2 fruit fly cellular contexts compared by ENCODE assay signal in genomic region chrX:11326213-11326731, dm6.
TF ChIP-seq lines count a peak whose summit lies in the region.

No protein-coding gene starts in this region.

TF ChIP-seq in whole organism, embryonic, 481 proteins besides CTCF, POLR2A, EP300 and RAD21 (continued from another document and continues in another):
- TF ChIP-seq CG10979 (tag; optimal IDR thresholded peaks at IDR 0.05; lab: Kevin White, UChicago) = peak; percentile 69
- TF ChIP-seq CG17186 (GFP tag; optimal IDR thresholded peaks at IDR 0.05; lab: Kevin White, UChicago) = peak; percentile 38
- TF ChIP-seq CG6654 (GFP tag; optimal IDR thresholded peaks at IDR 0.05; lab: Kevin White, UChicago) = peak; percentile 55
- TF ChIP-seq scrt (GFP tag; optimal IDR thresholded peaks at IDR 0.05; lab: Kevin White, UChicago) = peak; percentile 56
- TF ChIP-seq CG4854 (GFP tag; optimal IDR thresholded peaks at IDR 0.05; lab: Kevin White, UChicago) = peak; percentile 23
- TF ChIP-seq stc (GFP tag; IDR thresholded peaks at IDR 0.05; lab: Robert Waterston, UW) = peak; percentile 67
- TF ChIP-seq chinmo (GFP tag; IDR thresholded peaks at IDR 0.05; lab: Robert Waterston, UW; ENCODE audit: partially characterized antibody) = peak; percentile 93
- peak; percentile 47 for TF ChIP-seq Rx (GFP tag; IDR thresholded peaks at IDR 0.05; lab: Robert Waterston, UW)
- peak; percentile 66 for TF ChIP-seq tio (GFP tag; optimal IDR thresholded peaks at IDR 0.05; lab: Kevin White, UChicago)
- TF ChIP-seq ewg (GFP tag; optimal IDR thresholded peaks at IDR 0.05; lab: Kevin White, UChicago) = peak; percentile 62
- no peak for TF ChIP-seq CkIIα-i1 (GFP tag; IDR thresholded peaks at IDR 0.05; lab: Robert Waterston, UW)
- peak; percentile 56 for TF ChIP-seq CG9215 (GFP tag; IDR thresholded peaks at IDR 0.05; lab: Robert Waterston, UW)
- TF ChIP-seq CG15073 (GFP tag; optimal IDR thresholded peaks at IDR 0.05; lab: Kevin White, UChicago) = no peak
- TF ChIP-seq org-1 (GFP tag; optimal IDR thresholded peaks at IDR 0.05; lab: Kevin White, UChicago) = peak; percentile 67
- no peak for TF ChIP-seq hb (GFP tag; IDR thresholded peaks at IDR 0.05; lab: Robert Waterston, UW; ENCODE audit: partially characterized antibody)
- TF ChIP-seq HLHmδ (GFP tag; optimal IDR thresholded peaks at IDR 0.05; lab: Kevin White, UChicago) = no peak
- TF ChIP-seq Fer2 (tag; optimal IDR thresholded peaks at IDR 0.05; lab: Kevin White, UChicago) = peak; percentile 4
- peak; percentile 66 for TF ChIP-seq CG12155 (GFP tag; optimal IDR thresholded peaks at IDR 0.05; lab: Kevin White, UChicago)
- TF ChIP-seq CG4730 (GFP tag; IDR thresholded peaks at IDR 0.05; lab: Robert Waterston, UW) = no peak
- TF ChIP-seq slbo (GFP tag; IDR thresholded peaks at IDR 0.05; lab: Robert Waterston, UW) = no peak; the same call in none of the 2 replicates
- no peak for TF ChIP-seq HLH4C (GFP tag; IDR thresholded peaks at IDR 0.05; lab: Robert Waterston, UW; ENCODE audit: partially characterized antibody)
- no peak for TF ChIP-seq Dfd (GFP tag; optimal IDR thresholded peaks at IDR 0.05; lab: Kevin White, UChicago)
- TF ChIP-seq bbx (GFP tag; IDR thresholded peaks at IDR 0.05; lab: Robert Waterston, UW; ENCODE audit: partially characterized antibody) = no peak
- TF ChIP-seq Hey (tag; optimal IDR thresholded peaks at IDR 0.05; lab: Kevin White, UChicago) = no peak
- TF ChIP-seq Doc3 (GFP tag; IDR thresholded peaks at IDR 0.05; lab: Robert Waterston, UW; ENCODE audit: partially characterized antibody) = no peak
- TF ChIP-seq CG3407 (GFP tag; optimal IDR thresholded peaks at IDR 0.05; lab: Kevin White, UChicago) = peak; percentile 40
- TF ChIP-seq Chrac-16 (GFP tag; optimal IDR thresholded peaks at IDR 0.05; lab: Kevin White, UChicago) = peak; percentile 43
- TF ChIP-seq klu (GFP tag; IDR thresholded peaks at IDR 0.05; lab: Robert Waterston, UW) = 0 out of 2 replicates have a peak, but pooled peaks have one; percentile 19
- peak; percentile 59 for TF ChIP-seq sisA (GFP tag; IDR thresholded peaks at IDR 0.05; lab: Robert Waterston, UW)
- peak; percentile 70 for TF ChIP-seq HLH3B (GFP tag; IDR thresholded peaks at IDR 0.05; lab: Robert Waterston, UW)
- peak; percentile 5 for TF ChIP-seq da (GFP tag; optimal IDR thresholded peaks at IDR 0.05; lab: Kevin White, UChicago)
- TF ChIP-seq Dbx (GFP tag; IDR thresholded peaks at IDR 0.05; lab: Robert Waterston, UW) = peak; percentile 56; the same call in 1 of the 3 replicates
- peak; percentile 68 for TF ChIP-seq CG10209 (GFP tag; optimal IDR thresholded peaks at IDR 0.05; lab: Kevin White, UChicago)
- TF ChIP-seq Dek (tag; optimal IDR thresholded peaks at IDR 0.05; lab: Kevin White, UChicago) = peak; percentile 67
- peak; percentile 63 for TF ChIP-seq CG12071 (GFP tag; optimal IDR thresholded peaks at IDR 0.05; lab: Kevin White, UChicago)
- TF ChIP-seq gt (GFP tag; IDR thresholded peaks at IDR 0.05; lab: Robert Waterston, UW) = no peak
- TF ChIP-seq Bgb (GFP tag; IDR thresholded peaks at IDR 0.05; lab: Robert Waterston, UW; ENCODE audit: partially characterized antibody) = no peak
- peak; percentile 78 for TF ChIP-seq grau (tag; optimal IDR thresholded peaks at IDR 0.05; lab: Kevin White, UChicago)
- TF ChIP-seq Rfx (GFP tag; IDR thresholded peaks at IDR 0.05; lab: Robert Waterston, UW) = 0 out of 2 replicates have a peak, but pooled peaks have one; percentile 62
- TF ChIP-seq Usf (GFP tag; optimal IDR thresholded peaks at IDR 0.05; lab: Kevin White, UChicago) = peak; percentile 22
- TF ChIP-seq CG17328 (GFP tag; IDR thresholded peaks at IDR 0.05; lab: Robert Waterston, UW) = peak; percentile 47
- TF ChIP-seq D19B (GFP tag; optimal IDR thresholded peaks at IDR 0.05; lab: Kevin White, UChicago) = peak; percentile 33
- peak; percentile 77 for TF ChIP-seq dysf (GFP tag; IDR thresholded peaks at IDR 0.05; lab: Robert Waterston, UW)
- TF ChIP-seq Dref (GFP tag; IDR thresholded peaks at IDR 0.05; lab: Robert Waterston, UW) = no peak
- peak; percentile 9 for TF ChIP-seq Dad (GFP tag; optimal IDR thresholded peaks at IDR 0.05; lab: Kevin White, UChicago)
- TF ChIP-seq CG12299 (tag; optimal IDR thresholded peaks at IDR 0.05; lab: Kevin White, UChicago) = peak; percentile 52
- peak; percentile 48 for TF ChIP-seq al (GFP tag; IDR thresholded peaks at IDR 0.05; lab: Robert Waterston, UW)
- peak; percentile 54 for TF ChIP-seq CG31441 (GFP tag; IDR thresholded peaks at IDR 0.05; lab: Robert Waterston, UW)
- TF ChIP-seq vvl (GFP tag; IDR thresholded peaks at IDR 0.05; lab: Robert Waterston, UW) = peak; percentile 49; the same call in 1 of the 2 replicates
- TF ChIP-seq D19A (tag; optimal IDR thresholded peaks at IDR 0.05; lab: Kevin White, UChicago) = peak; percentile 60
- TF ChIP-seq Elba2 (GFP tag; optimal IDR thresholded peaks at IDR 0.05; lab: Kevin White, UChicago) = no peak
- TF ChIP-seq chm (GFP tag; IDR thresholded peaks at IDR 0.05; lab: Robert Waterston, UW) = peak; percentile 57; the same call in 1 of the 2 replicates
- no peak for TF ChIP-seq lov (optimal IDR thresholded peaks at IDR 0.05; lab: Kevin White, UChicago)
- TF ChIP-seq lov (GFP tag; IDR thresholded peaks at IDR 0.05; lab: Robert Waterston, UW) = no peak
- peak; percentile 7 for TF ChIP-seq trh (GFP tag; optimal IDR thresholded peaks at IDR 0.05; lab: Kevin White, UChicago)
- TF ChIP-seq CG18619 (GFP tag; optimal IDR thresholded peaks at IDR 0.05; lab: Kevin White, UChicago) = peak; percentile 66
- TF ChIP-seq CG2889 (GFP tag; IDR thresholded peaks at IDR 0.05; lab: Robert Waterston, UW) = peak; percentile 49; the same call in 1 of the 3 replicates
- peak; percentile 34 for TF ChIP-seq CG11398 (GFP tag; optimal IDR thresholded peaks at IDR 0.05; lab: Kevin White, UChicago)
- TF ChIP-seq ac (GFP tag; optimal IDR thresholded peaks at IDR 0.05; lab: Kevin White, UChicago) = no peak
- peak; percentile 46 for TF ChIP-seq CG14710 (tag; optimal IDR thresholded peaks at IDR 0.05; lab: Kevin White, UChicago)
- peak; percentile 50; the same call in 1 of the 3 replicates for TF ChIP-seq CG11560 (tag; IDR thresholded peaks at IDR 0.05; lab: Robert Waterston, UW)
- peak; percentile 76 for TF ChIP-seq unpg (GFP tag; optimal IDR thresholded peaks at IDR 0.05; lab: Kevin White, UChicago)
- no peak for TF ChIP-seq TFAM (GFP tag; optimal IDR thresholded peaks at IDR 0.05; lab: Kevin White, UChicago)
- peak; percentile 35; the same call in 1 of the 3 replicates for TF ChIP-seq C15 (GFP tag; IDR thresholded peaks at IDR 0.05; lab: Robert Waterston, UW)

TF ChIP-seq in whole organism, prepupa, 60 proteins besides CTCF, POLR2A, EP300 and RAD21 (continued from another document):
- peak; percentile 60 for TF ChIP-seq CG8632 (GFP tag; optimal IDR thresholded peaks at IDR 0.05; lab: Kevin White, UChicago)
- peak; percentile 74 for TF ChIP-seq net (GFP tag; optimal IDR thresholded peaks at IDR 0.05; lab: Kevin White, UChicago)
- no peak for TF ChIP-seq Hr38 (GFP tag; optimal IDR thresholded peaks at IDR 0.05; lab: Kevin White, UChicago)
- peak; percentile 61 for TF ChIP-seq CG34406 (GFP tag; optimal IDR thresholded peaks at IDR 0.05; lab: Kevin White, UChicago)
- peak; percentile 27 for TF ChIP-seq Lpt (GFP tag; optimal IDR thresholded peaks at IDR 0.05; lab: Kevin White, UChicago)
- peak; percentile 58 for TF ChIP-seq Ets21C (GFP tag; optimal IDR thresholded peaks at IDR 0.05; lab: Kevin White, UChicago)
- peak; percentile 60 for TF ChIP-seq dsx (GFP tag; optimal IDR thresholded peaks at IDR 0.05; lab: Kevin White, UChicago; ENCODE audit: poor library complexity, severe bottlenecking)
- peak; percentile 65 for TF ChIP-seq achi (GFP tag; optimal IDR thresholded peaks at IDR 0.05; lab: Kevin White, UChicago)
- TF ChIP-seq CG6163 (GFP tag; IDR thresholded peaks at IDR 0.05; lab: Robert Waterston, UW) = peak; percentile 72
